Worm (Caenorhabditis elegans) whole organism, L2 larva: Measurements from ENCODE around the gene fbxa-167.

Source experiments
- C34F6.9 ChIP-seq: fragments of 150-350 bp; optimal IDR thresholded peaks from 2 replicates; lab custom pipeline; 2014; ENCODE audit warnings: missing biosample characterization, missing genetic modification characterization
- Y55F3AM.14 ChIP-seq: fragments of 200-800 bp; sonication (Bioruptor generic); optimal IDR thresholded peaks from 2 replicates; lab custom pipeline; 2018; ENCODE audit warnings: mild to moderate bottlenecking, missing genetic modification characterization, missing compliant biosample characterization
- aly-2 ChIP-seq: fragments of 150-350 bp; optimal IDR thresholded peaks from 2 replicates; lab custom pipeline; 2014; ENCODE audit warnings: missing biosample characterization, missing genetic modification characterization
- ama-1 ChIP-seq: fragments of 150-350 bp; optimal IDR thresholded peaks from 2 replicates; lab custom pipeline; 2018; ENCODE audit warnings: inconsistent platforms
- blmp-1 ChIP-seq: sonication (generic microtip); optimal IDR thresholded peaks from 2 replicates; lab custom pipeline; 2017; ENCODE audit warnings: missing genetic modification characterization, mild to moderate bottlenecking, missing compliant biosample characterization, antibody characterized with exemption, moderate library complexity; ENCODE audit not compliant: insufficient read depth
- ceh-82 ChIP-seq: fragments of 150-350 bp; optimal IDR thresholded peaks from 2 replicates; lab custom pipeline; 2014; ENCODE audit warnings: missing biosample characterization, missing genetic modification characterization
- crh-2 ChIP-seq: sonication (generic microtip); optimal IDR thresholded peaks from 2 replicates; lab custom pipeline; 2017; ENCODE audit warnings: missing biosample characterization, missing genetic modification characterization
- dmd-4 ChIP-seq: sonication (generic microtip); optimal IDR thresholded peaks from 2 replicates; lab custom pipeline; 2017; ENCODE audit warnings: missing biosample characterization, missing genetic modification characterization
- egl-27 ChIP-seq: sonication (generic microtip); optimal IDR thresholded peaks from 3 replicates; lab custom pipeline; 2017; ENCODE audit warnings: missing biosample characterization, missing genetic modification reagents, missing genetic modification characterization
- elt-1 ChIP-seq: fragments of 150-350 bp; optimal IDR thresholded peaks from 2 replicates; lab custom pipeline; 2014; ENCODE audit warnings: missing biosample characterization, missing genetic modification characterization
- elt-3 ChIP-seq: sonication (generic microtip); optimal IDR thresholded peaks from 2 replicates; lab custom pipeline; 2017; ENCODE audit warnings: missing biosample characterization, missing genetic modification characterization
- fos-1 ChIP-seq: fragments of 150-350 bp; optimal IDR thresholded peaks from 2 replicates; lab custom pipeline; 2014; ENCODE audit warnings: missing biosample characterization, missing genetic modification characterization
- gmeb-1 ChIP-seq: fragments of 150-350 bp; optimal IDR thresholded peaks from 2 replicates; lab custom pipeline; 2014; ENCODE audit warnings: missing biosample characterization, missing genetic modification characterization
- lin-11 ChIP-seq: fragments of 150-350 bp; sonication (generic microtip); optimal IDR thresholded peaks from 2 replicates; lab custom pipeline; 2014; ENCODE audit warnings: missing biosample characterization, missing genetic modification characterization, inconsistent platforms, mixed read lengths
- lin-13 ChIP-seq: fragments of 150-350 bp; optimal IDR thresholded peaks from 2 replicates; lab custom pipeline; 2014; ENCODE audit warnings: missing biosample characterization, missing genetic modification reagents, missing genetic modification characterization
- lsy-2 ChIP-seq, 2 experiments: fragments of 150-350 bp in 1 of 2; sonication (generic microtip) in 1 of 2; optimal IDR thresholded peaks; 2 replicates each; lab custom pipeline; 2014 to 2017; ENCODE audit warnings: missing biosample characterization in 2 of 2, missing genetic modification characterization in 2 of 2
- mbf-1 ChIP-seq: sonication (generic microtip); optimal IDR thresholded peaks from 2 replicates; lab custom pipeline; 2017; ENCODE audit warnings: missing biosample characterization, missing genetic modification characterization
- mdl-1 ChIP-seq, 2 experiments: fragments of 150-350 bp in 1 of 2; sonication (generic microtip) in 1 of 2; optimal IDR thresholded peaks; 2 replicates each; lab custom pipeline; 2017; ENCODE audit warnings: missing biosample characterization in 2 of 2, missing genetic modification characterization in 2 of 2
- nhr-11 ChIP-seq: fragments of 150-350 bp; optimal IDR thresholded peaks from 2 replicates; lab custom pipeline; 2014; ENCODE audit warnings: missing biosample characterization, missing genetic modification characterization
- nhr-129 ChIP-seq: fragments of 150-350 bp; optimal IDR thresholded peaks from 2 replicates; lab custom pipeline; 2014; ENCODE audit warnings: missing biosample characterization, missing genetic modification characterization
- nhr-21 ChIP-seq: fragments of 150-350 bp; optimal IDR thresholded peaks from 2 replicates; lab custom pipeline; 2014; ENCODE audit warnings: missing biosample characterization, missing genetic modification characterization
- nhr-23 ChIP-seq: fragments of 150-350 bp; optimal IDR thresholded peaks from 2 replicates; lab custom pipeline; 2014; ENCODE audit warnings: missing biosample characterization, missing genetic modification reagents, missing genetic modification characterization
- nhr-25 ChIP-seq: fragments of 150-350 bp; sonication (generic microtip); optimal IDR thresholded peaks from 3 replicates; lab custom pipeline; 2014; ENCODE audit warnings: missing biosample characterization, missing genetic modification characterization
- nhr-77 ChIP-seq: fragments of 150-350 bp; optimal IDR thresholded peaks from 2 replicates; lab custom pipeline; 2014; ENCODE audit warnings: missing biosample characterization, missing genetic modification characterization
- sem-4 ChIP-seq: fragments of 150-350 bp; optimal IDR thresholded peaks from 2 replicates; lab custom pipeline; 2014; ENCODE audit warnings: missing biosample characterization, missing genetic modification reagents, missing genetic modification characterization
- skn-1 ChIP-seq: sonication (generic microtip); optimal IDR thresholded peaks from 2 replicates; lab custom pipeline; 2017; ENCODE audit warnings: missing biosample characterization, missing genetic modification characterization
- sma-3 ChIP-seq: sonication (generic microtip); optimal IDR thresholded peaks from 2 replicates; lab custom pipeline; 2016; ENCODE audit warnings: missing genetic modification reagents, missing genetic modification characterization, missing compliant biosample characterization
- unc-39 ChIP-seq: fragments of 150-350 bp; optimal IDR thresholded peaks from 2 replicates; lab custom pipeline; 2014; ENCODE audit warnings: missing biosample characterization, missing genetic modification characterization
- zag-1 ChIP-seq: fragments of 150-350 bp; optimal IDR thresholded peaks from 2 replicates; lab custom pipeline; 2014; ENCODE audit warnings: missing biosample characterization, missing genetic modification characterization
- ztf-4 ChIP-seq: fragments of 150-350 bp; optimal IDR thresholded peaks from 2 replicates; lab custom pipeline; 2014; ENCODE audit warnings: missing biosample characterization, missing genetic modification characterization

fbxa-167 gene

ce11 chrII:13681063-13681462 is 39.8 kb downstream of the fbxa-167 start:
- TF ChIP-seq nhr-11 (tag; lab: Kevin White, UChicago), result no peak
- TF ChIP-seq sem-4 (tag; lab: Kevin White, UChicago), result peak; percentile 29
- peak; percentile 3 for TF ChIP-seq nhr-129
- TF ChIP-seq unc-39, result no peak
- TF ChIP-seq ztf-4, result no peak
- no peak for TF ChIP-seq aly-2 (tag; lab: Kevin White, UChicago)
- peak; percentile 36 for TF ChIP-seq crh-2 (tag; lab: Kevin White, UChicago)
- no peak for TF ChIP-seq ama-1 (lab: Kevin White, UChicago)
- TF ChIP-seq lsy-2 (tag; optimal IDR thresholded peaks at IDR 0.05; lab: Kevin White, UChicago), result peak in 1 of 2 experiments; percentile 2
- TF ChIP-seq nhr-21 (tag; lab: Kevin White, UChicago), result peak; percentile 93
- no peak for TF ChIP-seq zag-1
- TF ChIP-seq fos-1 (tag; lab: Kevin White, UChicago), result peak; percentile 42
- TF ChIP-seq nhr-25 (tag; lab: Kevin White, UChicago), result peak; percentile 87
- TF ChIP-seq elt-3 (tag; lab: Kevin White, UChicago), result no peak
- TF ChIP-seq egl-27 (tag; lab: Kevin White, UChicago), result peak; percentile 13
- peak in 1 of 2 experiments; percentile 70 for TF ChIP-seq mdl-1 (tag; optimal IDR thresholded peaks at IDR 0.05; lab: Kevin White, UChicago)
- peak; percentile 87 for TF ChIP-seq blmp-1 (tag; lab: Kevin White, UChicago)
- no peak for TF ChIP-seq elt-1 (tag; lab: Kevin White, UChicago)
- no peak for TF ChIP-seq lin-13 (GFP tag; lab: Kevin White, UChicago)
- peak; percentile 79 for TF ChIP-seq sma-3
- peak; percentile 30 for TF ChIP-seq gmeb-1 (tag; lab: Kevin White, UChicago)
- no peak for TF ChIP-seq mbf-1 (tag; lab: Kevin White, UChicago)
- TF ChIP-seq nhr-23 (tag; lab: Kevin White, UChicago), result no peak
- no peak for TF ChIP-seq C34F6.9 (tag; lab: Kevin White, UChicago)

DNA sequence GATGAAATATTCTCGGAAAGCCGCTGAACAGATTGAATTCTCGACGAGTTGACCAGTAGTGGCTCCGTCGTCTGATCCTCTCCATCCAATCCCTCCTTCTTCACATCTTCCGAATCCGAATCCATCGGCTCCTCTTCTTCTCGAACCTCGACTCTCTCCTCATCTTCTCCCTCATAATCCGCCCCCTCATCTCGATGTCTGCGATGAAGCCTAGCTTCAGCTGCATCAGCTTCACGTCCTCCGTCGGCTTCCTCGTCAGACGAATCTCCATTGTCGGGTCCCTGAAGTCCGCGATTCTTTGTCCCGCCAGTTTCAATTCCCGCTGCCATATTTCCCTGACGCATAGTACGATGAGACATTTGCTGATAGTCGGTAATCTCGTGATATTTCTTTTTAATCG is 44.3 kb downstream of the fbxa-167 start:
- TF ChIP-seq nhr-21 (tag; lab: Kevin White, UChicago) (no peak), sma-3 (no peak), fos-1 (tag; lab: Kevin White, UChicago) (no peak), ceh-82 (tag; lab: Kevin White, UChicago) (no peak), lin-11 (tag; lab: Kevin White, UChicago) (no peak), crh-2 (tag; lab: Kevin White, UChicago) (no peak), unc-39 (no peak), skn-1 (no peak), nhr-11 (tag; lab: Kevin White, UChicago) (no peak), dmd-4 (tag; lab: Kevin White, UChicago) (no peak), Y55F3AM.14 (GFP tag; lab: Kevin White, UChicago) (no peak), nhr-77 (no peak), lsy-2 (tag; optimal IDR thresholded peaks at IDR 0.05; lab: Kevin White, UChicago) (no peak), elt-3 (tag; lab: Kevin White, UChicago) (no peak), zag-1 (no peak)
